Fruit fly (Drosophila melanogaster): Measurements from ENCODE around the gene CG7600.

CG7600 gene

dm6 chr3L:11210517-11210916 lies at the start of gene CG7600, which contains the start of gene Ube3a:
CG7600 (plus strand) TSS chr3L:11210786.
Ube3a (minus strand) TSS chr3L:11210583.
- TF ChIP-seq CG13204 (GFP tag; optimal IDR thresholded peaks at IDR 0.05): no peak
- TF ChIP-seq D1 (tag; optimal IDR thresholded peaks at IDR 0.05): no peak
- no peak for TF ChIP-seq CG9948 (tag; optimal IDR thresholded peaks at IDR 0.05)
- peak; percentile 22 for TF ChIP-seq CG8159 (tag; optimal IDR thresholded peaks at IDR 0.05)
- TF ChIP-seq CG12605 (GFP tag; IDR thresholded peaks at IDR 0.05): 0 out of 2 replicates have a peak, but pooled peaks have one; percentile 16
- no peak for TF ChIP-seq CG10348 (GFP tag; IDR thresholded peaks at IDR 0.05)
- TF ChIP-seq Pif1B (GFP tag; optimal IDR thresholded peaks at IDR 0.05): no peak
- no peak for TF ChIP-seq CG14655 (GFP tag; optimal IDR thresholded peaks at IDR 0.05)
- TF ChIP-seq fd96Ca (GFP tag; IDR thresholded peaks at IDR 0.05): peak; percentile 59; the same call in 2 of the 3 replicates
- peak; percentile 13 for TF ChIP-seq gl (tag; optimal IDR thresholded peaks at IDR 0.05)
- TF ChIP-seq CG34367 (tag; optimal IDR thresholded peaks at IDR 0.05): no peak
- no peak for TF ChIP-seq CG17806 (tag; optimal IDR thresholded peaks at IDR 0.05)
- peak; percentile 15 for TF ChIP-seq CG15710 (tag; optimal IDR thresholded peaks at IDR 0.05)
- 0 out of 2 replicates have a peak, but pooled peaks have one; percentile 22 for TF ChIP-seq CG32121 (GFP tag; IDR thresholded peaks at IDR 0.05)
- no peak for TF ChIP-seq rn (GFP tag; IDR thresholded peaks at IDR 0.05)
- peak; percentile 26 for TF ChIP-seq EcR (GFP tag; optimal IDR thresholded peaks at IDR 0.05)
- TF ChIP-seq CG8301 (tag; optimal IDR thresholded peaks at IDR 0.05): peak; percentile 12
- TF ChIP-seq Ets98B (GFP tag; IDR thresholded peaks at IDR 0.05): peak; percentile 31; the same call in 1 of the 2 replicates
- TF ChIP-seq CG4496 (GFP tag; IDR thresholded peaks at IDR 0.05): 0 out of 3 replicates have a peak, but pooled peaks have one; percentile 57
- TF ChIP-seq Snoo (tag; optimal IDR thresholded peaks at IDR 0.05): peak; percentile 21
- TF ChIP-seq Pif1A (GFP tag; optimal IDR thresholded peaks at IDR 0.05): no peak

- no peak for TF ChIP-seq CG14655 (GFP tag; optimal IDR thresholded peaks at IDR 0.05)
- no peak for TF ChIP-seq CG8159 (tag; optimal IDR thresholded peaks at IDR 0.05)
- no peak for TF ChIP-seq CG9948 (tag; optimal IDR thresholded peaks at IDR 0.05)
- TF ChIP-seq CG12605 (GFP tag; IDR thresholded peaks at IDR 0.05): no peak
- no peak for TF ChIP-seq EcR (GFP tag; optimal IDR thresholded peaks at IDR 0.05)
- no peak for TF ChIP-seq CG4496 (GFP tag; IDR thresholded peaks at IDR 0.05)
- TF ChIP-seq D1 (tag; optimal IDR thresholded peaks at IDR 0.05): no peak
- no peak for TF ChIP-seq CG34367 (tag; optimal IDR thresholded peaks at IDR 0.05)
- no peak for TF ChIP-seq CG15710 (tag; optimal IDR thresholded peaks at IDR 0.05)
- no peak for TF ChIP-seq Snoo (tag; optimal IDR thresholded peaks at IDR 0.05)
- no peak for TF ChIP-seq CG13204 (GFP tag; optimal IDR thresholded peaks at IDR 0.05)
Observed at dm6 chr3L:11164899-11165298, 45.7 kb upstream of the CG7600 start, which contains the start of gene Alg10. Alg10 (plus strand) TSS chr3L:11164971.

- TF ChIP-seq CG15710 (tag; optimal IDR thresholded peaks at IDR 0.05) (no peak), Snoo (tag; optimal IDR thresholded peaks at IDR 0.05) (peak; percentile 78), Pif1B (GFP tag; optimal IDR thresholded peaks at IDR 0.05) (no peak), CG12605 (GFP tag; IDR thresholded peaks at IDR 0.05) (peak; percentile 64), D1 (tag; optimal IDR thresholded peaks at IDR 0.05) (no peak), gl (tag; optimal IDR thresholded peaks at IDR 0.05) (peak; percentile 38), EcR (GFP tag; optimal IDR thresholded peaks at IDR 0.05) (no peak), CG17806 (tag; optimal IDR thresholded peaks at IDR 0.05) (no peak), CG8301 (tag; optimal IDR thresholded peaks at IDR 0.05) (no peak), CG4496 (GFP tag; IDR thresholded peaks at IDR 0.05) (peak; percentile 78), CG10348 (GFP tag; IDR thresholded peaks at IDR 0.05) (no peak), Pif1A (GFP tag; optimal IDR thresholded peaks at IDR 0.05) (no peak), CG34367 (tag; optimal IDR thresholded peaks at IDR 0.05) (peak; percentile 53), fd96Ca (GFP tag; IDR thresholded peaks at IDR 0.05) (0 out of 3 replicates have a peak, but pooled peaks have one; percentile 21), CG14655 (GFP tag; optimal IDR thresholded peaks at IDR 0.05) (no peak), CG13204 (GFP tag; optimal IDR thresholded peaks at IDR 0.05) (no peak), CG8159 (tag; optimal IDR thresholded peaks at IDR 0.05) (no peak), rn (GFP tag; IDR thresholded peaks at IDR 0.05) (no peak), CG32121 (GFP tag; IDR thresholded peaks at IDR 0.05) (0 out of 2 replicates have a peak, but pooled peaks have one; percentile 35), CG9948 (tag; optimal IDR thresholded peaks at IDR 0.05) (no peak), Ets98B (GFP tag; IDR thresholded peaks at IDR 0.05) (peak; percentile 18; the same call in 1 of the 2 replicates)
Observed at dm6 chr3L:11169299-11170181, 41.0 kb upstream of the CG7600 start, which contains the start of the genes wls and Adck5. wls (minus strand) TSS chr3L:11169625. Adck5 (plus strand) TSS chr3L:11169817.

DNA sequence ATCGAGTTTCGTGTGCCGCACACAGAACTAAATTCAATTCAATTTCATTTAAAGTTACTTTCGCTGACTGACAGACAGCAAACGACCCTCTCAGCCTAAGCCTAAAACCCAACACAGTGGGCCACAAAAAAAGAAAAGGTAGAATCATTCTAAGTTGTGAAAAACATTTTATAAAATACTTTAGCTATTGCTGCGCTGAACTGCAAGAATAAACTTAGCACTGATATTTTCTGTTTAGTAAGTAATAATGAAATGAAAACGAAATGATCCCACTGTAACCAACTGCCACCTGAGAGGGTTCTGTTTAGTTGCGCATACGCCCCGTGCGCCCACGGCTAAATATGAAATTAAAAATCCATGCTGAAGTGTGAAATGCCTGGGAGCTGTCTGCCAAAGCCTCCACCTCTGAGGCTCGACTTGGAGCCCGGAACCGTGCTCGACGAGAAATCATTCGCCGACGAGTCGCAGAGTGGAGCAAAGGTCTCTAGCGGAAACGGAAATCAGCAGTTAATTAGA lies 37.5 kb upstream of the CG7600 start, which contains the start of gene CG14142:
Gene CG14142, plus strand, starts transcription at position 466 of the 516 bp plus-strand sequence.
- TF ChIP-seq CG4496 (GFP tag; IDR thresholded peaks at IDR 0.05) (0 out of 3 replicates have a peak, but pooled peaks have one; percentile 17), CG8159 (tag; optimal IDR thresholded peaks at IDR 0.05) (no peak)

DNA sequence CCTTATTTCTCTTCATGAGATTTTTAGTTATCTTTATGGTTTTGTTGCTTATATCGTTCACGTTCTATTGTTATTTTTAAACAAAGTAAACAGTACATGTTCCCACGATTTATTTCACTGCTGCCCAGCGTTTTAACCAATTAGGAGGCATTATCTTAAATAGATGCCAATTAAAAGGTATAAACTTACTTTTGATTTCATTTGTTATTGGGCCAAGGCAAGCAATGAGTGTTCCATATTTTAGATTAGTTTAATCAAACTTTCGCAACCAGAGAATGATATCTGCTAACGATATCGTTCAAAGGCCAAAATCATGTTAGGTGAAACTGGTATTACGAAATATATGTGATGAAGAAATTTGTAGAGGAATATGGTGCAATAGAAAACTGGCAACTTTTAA lies 27.6 kb upstream of the CG7600 start:
- TF ChIP-seq gl (tag; optimal IDR thresholded peaks at IDR 0.05) (no peak), CG4496 (GFP tag; IDR thresholded peaks at IDR 0.05) (no peak), CG17806 (tag; optimal IDR thresholded peaks at IDR 0.05) (no peak), D1 (tag; optimal IDR thresholded peaks at IDR 0.05) (no peak), CG15710 (tag; optimal IDR thresholded peaks at IDR 0.05) (no peak), CG9948 (tag; optimal IDR thresholded peaks at IDR 0.05) (no peak), Pif1A (GFP tag; optimal IDR thresholded peaks at IDR 0.05) (no peak), Ets98B (GFP tag; IDR thresholded peaks at IDR 0.05) (no peak), CG34367 (tag; optimal IDR thresholded peaks at IDR 0.05) (no peak), CG10348 (GFP tag; IDR thresholded peaks at IDR 0.05) (no peak), CG8301 (tag; optimal IDR thresholded peaks at IDR 0.05) (no peak), CG12605 (GFP tag; IDR thresholded peaks at IDR 0.05) (no peak), fd96Ca (GFP tag; IDR thresholded peaks at IDR 0.05) (no peak), Snoo (tag; optimal IDR thresholded peaks at IDR 0.05) (no peak), rn (GFP tag; IDR thresholded peaks at IDR 0.05) (no peak), EcR (GFP tag; optimal IDR thresholded peaks at IDR 0.05) (no peak), CG14655 (GFP tag; optimal IDR thresholded peaks at IDR 0.05) (no peak), CG32121 (GFP tag; IDR thresholded peaks at IDR 0.05) (no peak), CG13204 (GFP tag; optimal IDR thresholded peaks at IDR 0.05) (no peak)

Measured in whole organism, pupa.